Worm (Caenorhabditis elegans) whole organism, L3 larva: ENCODE results near the gene gst-19.

Experiments
- ceh-28 ChIP-seq: fragments of 150-350 bp; optimal IDR thresholded peaks from 2 replicates; lab custom pipeline; 2014; ENCODE audit warnings: missing biosample characterization, missing genetic modification reagents, missing genetic modification characterization
- ceh-9 ChIP-seq: sonication (generic microtip); optimal IDR thresholded peaks from 2 replicates; lab custom pipeline; 2018; ENCODE audit warnings: missing biosample characterization, missing genetic modification characterization
- fos-1 ChIP-seq: fragments of 150-350 bp; optimal IDR thresholded peaks from 2 replicates; lab custom pipeline; 2014; ENCODE audit warnings: missing biosample characterization, missing genetic modification characterization
- lin-15B ChIP-seq: fragments of 150-350 bp; optimal IDR thresholded peaks from 2 replicates; lab custom pipeline; 2014; ENCODE audit warnings: missing biosample characterization, missing genetic modification characterization
- lin-39 ChIP-seq: fragments of 150-350 bp; optimal IDR thresholded peaks from 2 replicates; lab custom pipeline; 2018; ENCODE audit warnings: missing biosample characterization, missing genetic modification reagents, missing genetic modification characterization
- lsy-12 ChIP-seq: sonication (generic microtip); optimal IDR thresholded peaks from 2 replicates; lab custom pipeline; 2016; ENCODE audit warnings: mild to moderate bottlenecking, missing genetic modification characterization, missing compliant biosample characterization
- nhr-12 ChIP-seq: fragments of 150-350 bp; optimal IDR thresholded peaks from 2 replicates; lab custom pipeline; 2014; ENCODE audit warnings: missing biosample characterization, missing genetic modification characterization
- nhr-77 ChIP-seq: fragments of 150-350 bp; optimal IDR thresholded peaks from 2 replicates; lab custom pipeline; 2014; ENCODE audit warnings: missing biosample characterization, missing genetic modification characterization
- unc-62 ChIP-seq: fragments of 150-350 bp; sonication (generic microtip); optimal IDR thresholded peaks from 4 replicates; lab custom pipeline; 2014; ENCODE audit warnings: missing biosample characterization, missing genetic modification reagents, missing genetic modification characterization

ce11 chrII:13613096-13613495, 13.8 kb downstream of the gst-19 start, which contains the start of gene gst-15:
- TF ChIP-seq unc-62 (no peak), ceh-9 (tag; lab: Kevin White, UChicago) (no peak), ceh-28 (tag; lab: Kevin White, UChicago) (no peak), nhr-12 (tag; lab: Kevin White, UChicago) (no peak), nhr-77 (tag; lab: Kevin White, UChicago) (no peak), fos-1 (tag; lab: Kevin White, UChicago) (no peak), lsy-12 (tag; lab: Kevin White, UChicago) (no peak), lin-15B (no peak), lin-39 (no peak)
